Worm (Caenorhabditis elegans) whole organism, L2 larva: Measurements from ENCODE around the gene calf-1.

Source experiments
- ZK546.5 ChIP-seq: sonication (generic microtip); optimal IDR thresholded peaks from 2 replicates; lab custom pipeline; 2017; ENCODE audit warnings: missing biosample characterization, missing genetic modification characterization
- aly-2 ChIP-seq: fragments of 150-350 bp; optimal IDR thresholded peaks from 2 replicates; lab custom pipeline; 2014; ENCODE audit warnings: missing biosample characterization, missing genetic modification characterization
- ama-1 ChIP-seq: fragments of 150-350 bp; optimal IDR thresholded peaks from 2 replicates; lab custom pipeline; 2018; ENCODE audit warnings: inconsistent platforms
- ceh-16 ChIP-seq: fragments of 150-350 bp; optimal IDR thresholded peaks from 2 replicates; lab custom pipeline; 2014; ENCODE audit warnings: missing biosample characterization, missing genetic modification characterization
- ceh-82 ChIP-seq: fragments of 150-350 bp; optimal IDR thresholded peaks from 2 replicates; lab custom pipeline; 2014; ENCODE audit warnings: missing biosample characterization, missing genetic modification characterization
- egl-27 ChIP-seq: sonication (generic microtip); optimal IDR thresholded peaks from 3 replicates; lab custom pipeline; 2017; ENCODE audit warnings: missing biosample characterization, missing genetic modification reagents, missing genetic modification characterization
- elt-3 ChIP-seq: sonication (generic microtip); optimal IDR thresholded peaks from 2 replicates; lab custom pipeline; 2017; ENCODE audit warnings: missing biosample characterization, missing genetic modification characterization
- fos-1 ChIP-seq: fragments of 150-350 bp; optimal IDR thresholded peaks from 2 replicates; lab custom pipeline; 2014; ENCODE audit warnings: missing biosample characterization, missing genetic modification characterization
- nhr-12 ChIP-seq: fragments of 150-350 bp; optimal IDR thresholded peaks from 2 replicates; lab custom pipeline; 2014; ENCODE audit warnings: missing biosample characterization, missing genetic modification characterization
- skn-1 ChIP-seq: sonication (generic microtip); optimal IDR thresholded peaks from 2 replicates; lab custom pipeline; 2017; ENCODE audit warnings: missing biosample characterization, missing genetic modification characterization
- sma-3 ChIP-seq: sonication (generic microtip); optimal IDR thresholded peaks from 2 replicates; lab custom pipeline; 2016; ENCODE audit warnings: missing genetic modification reagents, missing genetic modification characterization, missing compliant biosample characterization
- unc-39 ChIP-seq: fragments of 150-350 bp; optimal IDR thresholded peaks from 2 replicates; lab custom pipeline; 2014; ENCODE audit warnings: missing biosample characterization, missing genetic modification characterization

ce11 chrV:20475830-20476229 is 3.1 kb downstream of the calf-1 start, which contains the start of gene B0250.7:
- no peak for TF ChIP-seq ceh-82 (tag; lab: Kevin White, UChicago)
- no peak for TF ChIP-seq egl-27
- TF ChIP-seq skn-1 (tag; lab: Kevin White, UChicago), result no peak
- TF ChIP-seq fos-1 (tag; lab: Kevin White, UChicago), result no peak
- no peak for TF ChIP-seq elt-3 (tag; lab: Kevin White, UChicago)
- no peak for TF ChIP-seq nhr-12 (tag; lab: Kevin White, UChicago)
- TF ChIP-seq ama-1 (lab: Kevin White, UChicago), result no peak
- no peak for TF ChIP-seq unc-39 (tag; lab: Kevin White, UChicago)
- TF ChIP-seq sma-3 (GFP tag; lab: Kevin White, UChicago), result no peak
- TF ChIP-seq ceh-16 (tag; lab: Kevin White, UChicago), result no peak
- no peak for TF ChIP-seq ZK546.5 (tag; lab: Kevin White, UChicago)
- TF ChIP-seq aly-2, result no peak
